Worm (Caenorhabditis elegans) whole organism, late embryonic: ENCODE results near the gene fbxc-20.

ENCODE experiments used
- C08G9.2 ChIP-seq: sonication (generic microtip); optimal IDR thresholded peaks from 2 replicates; lab custom pipeline; 2016; ENCODE audit warnings: mild to moderate bottlenecking, missing genetic modification characterization, moderate library complexity, missing compliant biosample characterization
- C38D4.7 ChIP-seq: fragments of 200-800 bp; sonication (Bioruptor generic); optimal IDR thresholded peaks from 2 replicates; lab custom pipeline; 2018; ENCODE audit warnings: mild to moderate bottlenecking, missing genetic modification characterization, moderate library complexity, missing compliant biosample characterization
- F13H6.1 ChIP-seq: sonication (generic microtip); optimal IDR thresholded peaks from 2 replicates; lab custom pipeline; 2016; ENCODE audit warnings: missing genetic modification characterization, missing compliant biosample characterization
- T23F11.4 ChIP-seq: fragments of 200-800 bp; sonication (Bioruptor generic); optimal IDR thresholded peaks from 2 replicates; lab custom pipeline; 2018; ENCODE audit warnings: mild to moderate bottlenecking, missing genetic modification characterization, missing compliant biosample characterization
- Y22D7AL.16 ChIP-seq: sonication (generic microtip); optimal IDR thresholded peaks from 2 replicates; lab custom pipeline; 2016; ENCODE audit warnings: missing genetic modification characterization, missing compliant biosample characterization
- ama-1 ChIP-seq: fragments of 150-350 bp; optimal IDR thresholded peaks from 2 replicates; lab custom pipeline; 2014
- ceh-14 ChIP-seq: sonication (generic microtip); optimal IDR thresholded peaks from 2 replicates; lab custom pipeline; 2016; ENCODE audit warnings: missing genotype, missing genetic modification characterization, missing compliant biosample characterization
- ceh-18 ChIP-seq: sonication (generic microtip); optimal IDR thresholded peaks from 2 replicates; lab custom pipeline; 2016; ENCODE audit warnings: missing genetic modification characterization, missing compliant biosample characterization
- ceh-19 ChIP-seq: fragments of 200-800 bp; sonication (Bioruptor generic); optimal IDR thresholded peaks from 2 replicates; lab custom pipeline; 2018; ENCODE audit warnings: mild to moderate bottlenecking, missing genetic modification characterization, missing compliant biosample characterization
- ceh-2 ChIP-seq: sonication (generic microtip); optimal IDR thresholded peaks from 2 replicates; lab custom pipeline; 2016; ENCODE audit warnings: missing genotype, missing genetic modification characterization, missing compliant biosample characterization
- ceh-30 ChIP-seq: fragments of 150-350 bp; optimal IDR thresholded peaks from 2 replicates; lab custom pipeline; 2014; ENCODE audit warnings: missing biosample characterization, missing genetic modification characterization
- ceh-31 ChIP-seq: sonication (generic microtip); optimal IDR thresholded peaks from 2 replicates; lab custom pipeline; 2016; ENCODE audit warnings: missing genetic modification characterization, missing compliant biosample characterization
- ceh-45 ChIP-seq: fragments of 200-800 bp; sonication (Bioruptor generic); IDR thresholded peaks from 2 replicates; pipeline ENCODE4 v1.3.6; 2022; ENCODE audit warnings: missing genetic modification reagents, missing genetic modification characterization, missing compliant biosample characterization
- ceh-48 ChIP-seq: sonication (generic microtip); optimal IDR thresholded peaks from 2 replicates; lab custom pipeline; 2016; ENCODE audit warnings: missing genetic modification characterization, inconsistent platforms, missing compliant biosample characterization
- che-1 ChIP-seq: sonication (generic microtip); optimal IDR thresholded peaks from 2 replicates; lab custom pipeline; 2016; ENCODE audit warnings: mild to moderate bottlenecking, missing genetic modification characterization, missing compliant biosample characterization
- dve-1 ChIP-seq: sonication (generic microtip); optimal IDR thresholded peaks from 2 replicates; lab custom pipeline; 2017; ENCODE audit warnings: antibody characterized with exemption, mild to moderate bottlenecking, missing genetic modification characterization, missing compliant biosample characterization
- elt-2 ChIP-seq: sonication (generic microtip); optimal IDR thresholded peaks from 2 replicates; lab custom pipeline; 2016; ENCODE audit warnings: missing genetic modification reagents, missing genetic modification characterization, missing compliant biosample characterization
- elt-4 ChIP-seq: sonication (generic microtip); optimal IDR thresholded peaks from 2 replicates; lab custom pipeline; 2016; ENCODE audit warnings: missing genetic modification characterization, missing compliant biosample characterization
- ets-4 ChIP-seq: sonication (generic microtip); optimal IDR thresholded peaks from 2 replicates; lab custom pipeline; 2016; ENCODE audit warnings: missing genetic modification characterization, missing compliant biosample characterization
- eyg-1 ChIP-seq: sonication (generic microtip); optimal IDR thresholded peaks from 2 replicates; lab custom pipeline; 2016; ENCODE audit warnings: missing genotype, missing genetic modification characterization, missing compliant biosample characterization
- fax-1 ChIP-seq: sonication (generic microtip); optimal IDR thresholded peaks from 2 replicates; lab custom pipeline; 2016; ENCODE audit warnings: missing genotype, missing genetic modification characterization, missing compliant biosample characterization
- fkh-10 ChIP-seq: fragments of 150-350 bp; optimal IDR thresholded peaks from 2 replicates; lab custom pipeline; 2014; ENCODE audit warnings: missing biosample characterization, missing genetic modification reagents, missing genetic modification characterization
- hlh-13 ChIP-seq: fragments of 200-800 bp; sonication (Bioruptor generic); optimal IDR thresholded peaks from 2 replicates; lab custom pipeline; 2018; ENCODE audit warnings: mild to moderate bottlenecking, missing genetic modification characterization, missing compliant biosample characterization
- hlh-30 ChIP-seq: sonication (generic microtip); optimal IDR thresholded peaks from 2 replicates; lab custom pipeline; 2017; ENCODE audit warnings: antibody characterized with exemption, missing genetic modification characterization, missing compliant biosample characterization; ENCODE audit not compliant: insufficient read depth
- hlh-8 ChIP-seq: sonication (generic microtip); optimal IDR thresholded peaks from 2 replicates; lab custom pipeline; 2016; ENCODE audit warnings: missing genotype, missing genetic modification characterization, missing compliant biosample characterization
- lim-6 ChIP-seq: sonication (generic microtip); optimal IDR thresholded peaks from 2 replicates; lab custom pipeline; 2016; ENCODE audit warnings: missing genetic modification characterization, missing compliant biosample characterization
- lin-11 ChIP-seq: fragments of 200-800 bp; sonication (Bioruptor generic); optimal IDR thresholded peaks from 2 replicates; lab custom pipeline; 2018; ENCODE audit warnings: mild to moderate bottlenecking, missing genetic modification characterization, missing compliant biosample characterization
- mec-3 ChIP-seq: sonication (generic microtip); optimal IDR thresholded peaks from 2 replicates; lab custom pipeline; 2016; ENCODE audit warnings: borderline replicate concordance, missing genetic modification characterization, missing compliant biosample characterization
- nfya-1 ChIP-seq: sonication (generic microtip); optimal IDR thresholded peaks from 2 replicates; lab custom pipeline; 2017; ENCODE audit warnings: missing genetic modification characterization, mild to moderate bottlenecking, missing compliant biosample characterization, antibody characterized with exemption, moderate library complexity
- nhr-232 ChIP-seq: sonication (generic microtip); optimal IDR thresholded peaks from 2 replicates; lab custom pipeline; 2016; ENCODE audit warnings: missing genetic modification characterization, missing compliant biosample characterization
- pat-9 ChIP-seq: fragments of 200-800 bp; sonication (Bioruptor generic); optimal IDR thresholded peaks from 2 replicates; lab custom pipeline; 2018; ENCODE audit warnings: mild to moderate bottlenecking, missing genetic modification characterization, moderate library complexity, missing compliant biosample characterization
- pax-1 ChIP-seq: fragments of 150-350 bp; optimal IDR thresholded peaks from 2 replicates; lab custom pipeline; 2014; ENCODE audit warnings: missing biosample characterization, missing genetic modification characterization
- pha-2 ChIP-seq: sonication (generic microtip); optimal IDR thresholded peaks from 2 replicates; lab custom pipeline; 2017; ENCODE audit warnings: mild to moderate bottlenecking, missing genetic modification characterization, missing compliant biosample characterization
- pqm-1 ChIP-seq: sonication (generic microtip); optimal IDR thresholded peaks from 2 replicates; lab custom pipeline; 2016; ENCODE audit warnings: missing genetic modification characterization, missing compliant biosample characterization
- ref-2 ChIP-seq: sonication (generic microtip); optimal IDR thresholded peaks from 2 replicates; lab custom pipeline; 2016; ENCODE audit warnings: missing genetic modification characterization, missing compliant biosample characterization
- rnt-1 ChIP-seq: sonication (generic microtip); optimal IDR thresholded peaks from 2 replicates; lab custom pipeline; 2016; ENCODE audit warnings: missing genetic modification characterization, missing compliant biosample characterization
- tbx-2 ChIP-seq: sonication (generic microtip); optimal IDR thresholded peaks from 2 replicates; lab custom pipeline; 2016; ENCODE audit warnings: missing genetic modification characterization, missing compliant biosample characterization
- tbx-7 ChIP-seq: sonication (generic microtip); optimal IDR thresholded peaks from 2 replicates; lab custom pipeline; 2016; ENCODE audit warnings: missing genotype, missing genetic modification characterization, missing compliant biosample characterization
- ttx-3 ChIP-seq: sonication (generic microtip); optimal IDR thresholded peaks from 2 replicates; lab custom pipeline; 2016; ENCODE audit warnings: missing genetic modification reagents, missing genetic modification characterization, missing compliant biosample characterization
- unc-3 ChIP-seq, 2 experiments: fragments of 200-800 bp in 1 of 2; sonication (Bioruptor generic) in 1 of 2; sonication (generic microtip) in 1 of 2; conservative IDR thresholded peaks in 1 of 2; optimal IDR thresholded peaks in 1 of 2; 2 replicates each; pipeline versions ENCODE4 v1.3.6 to Lab custom; 2016 to 2022; ENCODE audit warnings: missing compliant biosample characterization in 2 of 2, missing genetic modification characterization in 2 of 2, missing genetic modification reagents in 1 of 2
- unc-55 ChIP-seq: sonication (generic microtip); optimal IDR thresholded peaks from 2 replicates; lab custom pipeline; 2017; ENCODE audit warnings: missing biosample characterization, missing genetic modification reagents, missing genetic modification characterization
- zip-5 ChIP-seq: sonication (generic microtip); optimal IDR thresholded peaks from 2 replicates; lab custom pipeline; 2016; ENCODE audit warnings: missing genetic modification characterization, missing compliant biosample characterization
- ztf-16 ChIP-seq: sonication (generic microtip); optimal IDR thresholded peaks from 2 replicates; lab custom pipeline; 2017; ENCODE audit warnings: missing genetic modification characterization, missing compliant biosample characterization

The fbxc-20 gene

ce11 chrII:2442979-2443378, 24.0 kb downstream of the fbxc-20 start, which contains the start of gene vab-19:
Gene vab-19 (plus strand): TSS chrII:2443279.
- TF ChIP-seq pax-1: no peak
- TF ChIP-seq dve-1 (tag; lab: Kevin White, UChicago): no peak
- TF ChIP-seq C38D4.7 (GFP tag; lab: Kevin White, UChicago): no peak
- no peak for TF ChIP-seq mec-3 (tag; lab: Kevin White, UChicago)
- no peak for TF ChIP-seq lim-6 (tag; lab: Kevin White, UChicago)

ce11 chrII:2445164-2445563, 26.2 kb downstream of the fbxc-20 start:
- TF ChIP-seq pat-9 (tag; lab: Kevin White, UChicago): no peak
- no peak for TF ChIP-seq nfya-1

ce11 chrII:2446727-2447126, 27.8 kb downstream of the fbxc-20 start:
- TF ChIP-seq zip-5 (tag; lab: Kevin White, UChicago) (no peak), pat-9 (tag; lab: Kevin White, UChicago) (no peak), ceh-45 (no peak), eyg-1 (no peak), fax-1 (tag; lab: Kevin White, UChicago) (no peak), ceh-19 (GFP tag; lab: Kevin White, UChicago) (no peak), ceh-30 (tag; lab: Kevin White, UChicago) (no peak), fkh-10 (GFP tag; lab: Kevin White, UChicago) (no peak), ceh-31 (tag; lab: Kevin White, UChicago) (no peak), ama-1 (lab: Kevin White, UChicago) (no peak), elt-2 (tag; lab: Kevin White, UChicago) (no peak), lin-11 (no peak), pqm-1 (tag; lab: Kevin White, UChicago) (no peak)

- TF ChIP-seq tbx-7 (tag; lab: Kevin White, UChicago) (peak; percentile 55), zip-5 (tag; lab: Kevin White, UChicago) (peak; percentile 25), hlh-30 (no peak), C08G9.2 (tag; lab: Kevin White, UChicago) (peak; percentile 79), rnt-1 (peak; percentile 9), lim-6 (tag; lab: Kevin White, UChicago) (peak; percentile 9), tbx-2 (peak; percentile 67), ztf-16 (tag; lab: Kevin White, UChicago) (no peak), unc-55 (GFP tag; lab: Kevin White, UChicago) (no peak), mec-3 (tag; lab: Kevin White, UChicago) (peak; percentile 59), ceh-48 (tag; lab: Kevin White, UChicago) (peak; percentile 38), hlh-8 (tag; lab: Kevin White, UChicago) (peak; percentile 57), ref-2 (tag; lab: Kevin White, UChicago) (peak; percentile 40), ceh-31 (tag; lab: Kevin White, UChicago) (peak; percentile 76), che-1 (tag; lab: Kevin White, UChicago) (peak; percentile 16), ceh-2 (tag; lab: Kevin White, UChicago) (peak; percentile 10), F13H6.1 (tag; lab: Kevin White, UChicago) (peak; percentile 10), ets-4 (tag; lab: Kevin White, UChicago) (peak; percentile 57), ceh-18 (tag; lab: Kevin White, UChicago) (no peak)
Measured at ce11 chrII:2450990-2451389, 32.1 kb downstream of the fbxc-20 start.

ce11 chrII:2452492-2452891, 33.6 kb downstream of the fbxc-20 start:
- TF ChIP-seq pat-9 (tag; lab: Kevin White, UChicago) (no peak), ttx-3 (tag; lab: Kevin White, UChicago) (no peak), elt-4 (tag; lab: Kevin White, UChicago) (no peak), pqm-1 (tag; lab: Kevin White, UChicago) (no peak), Y22D7AL.16 (tag; lab: Kevin White, UChicago) (no peak), pha-2 (tag; lab: Kevin White, UChicago) (peak; percentile 23), fkh-10 (GFP tag; lab: Kevin White, UChicago) (no peak), unc-55 (GFP tag; lab: Kevin White, UChicago) (no peak), ama-1 (lab: Kevin White, UChicago) (peak; percentile 78), T23F11.4 (GFP tag; lab: Kevin White, UChicago) (no peak), nhr-232 (no peak), ceh-14 (tag; lab: Kevin White, UChicago) (no peak), hlh-13 (GFP tag; lab: Kevin White, UChicago) (no peak), unc-3 (GFP tag; conservative IDR thresholded peaks at IDR 0.05; lab: Robert Waterston, UW) (no peak), unc-3 (tag; optimal IDR thresholded peaks at IDR 0.05; lab: Kevin White, UChicago) (no peak), fax-1 (tag; lab: Kevin White, UChicago) (no peak), nfya-1 (peak; percentile 13)
